Worm (Caenorhabditis elegans): Measurements from ENCODE around the gene lips-3.

Gene lips-3

DNA sequence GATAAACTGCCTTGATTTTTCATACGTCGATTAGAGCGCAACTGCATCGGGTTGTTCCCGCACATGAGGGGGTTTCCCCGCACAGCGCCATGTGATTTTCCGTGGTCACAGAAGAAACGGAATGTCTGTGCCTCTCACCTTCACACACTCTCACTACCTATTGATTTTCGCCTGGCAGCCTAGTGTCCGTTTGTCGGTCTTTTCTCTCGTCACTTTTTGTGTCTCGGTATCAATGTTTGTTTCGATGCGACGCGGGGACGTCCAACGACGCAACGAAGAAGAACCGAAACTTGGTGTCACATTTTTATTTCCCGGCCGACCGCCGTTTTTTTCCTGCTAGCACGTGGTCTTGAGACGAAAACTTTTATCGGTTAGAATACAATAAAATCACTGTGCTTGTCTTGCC lies 33.0 kb downstream of the lips-3 start (continued):
- no peak for TF ChIP-seq F44E2.7 (GFP tag; IDR thresholded peaks at IDR 0.05)
- no peak for TF ChIP-seq egl-43 (GFP tag; IDR thresholded peaks at IDR 0.05)
- peak; percentile 73; the same call in 1 of the 2 replicates for TF ChIP-seq lin-29 (GFP tag; IDR thresholded peaks at IDR 0.05)
- peak; percentile 50 for TF ChIP-seq duxl-1 (tag; optimal IDR thresholded peaks at IDR 0.05; ENCODE audit: poor library complexity)
- TF ChIP-seq lin-38 (GFP tag; IDR thresholded peaks at IDR 0.05) = peak; percentile 90
- TF ChIP-seq unc-62 (GFP tag; optimal IDR thresholded peaks at IDR 0.05 in 1 of 2) = peak in 1 of 2 experiments; percentile 99
- TF ChIP-seq unc-62 (tag; optimal IDR thresholded peaks at IDR 0.05) = no peak
- peak; percentile 87 for TF ChIP-seq madf-9 (GFP tag; conservative IDR thresholded peaks at IDR 0.05)
- TF ChIP-seq R02D3.7 (tag; optimal IDR thresholded peaks at IDR 0.05) = no peak
- TF ChIP-seq dmd-9 (GFP tag; IDR thresholded peaks at IDR 0.05) = peak; percentile 47; the same call in 1 of the 2 replicates

DNA sequence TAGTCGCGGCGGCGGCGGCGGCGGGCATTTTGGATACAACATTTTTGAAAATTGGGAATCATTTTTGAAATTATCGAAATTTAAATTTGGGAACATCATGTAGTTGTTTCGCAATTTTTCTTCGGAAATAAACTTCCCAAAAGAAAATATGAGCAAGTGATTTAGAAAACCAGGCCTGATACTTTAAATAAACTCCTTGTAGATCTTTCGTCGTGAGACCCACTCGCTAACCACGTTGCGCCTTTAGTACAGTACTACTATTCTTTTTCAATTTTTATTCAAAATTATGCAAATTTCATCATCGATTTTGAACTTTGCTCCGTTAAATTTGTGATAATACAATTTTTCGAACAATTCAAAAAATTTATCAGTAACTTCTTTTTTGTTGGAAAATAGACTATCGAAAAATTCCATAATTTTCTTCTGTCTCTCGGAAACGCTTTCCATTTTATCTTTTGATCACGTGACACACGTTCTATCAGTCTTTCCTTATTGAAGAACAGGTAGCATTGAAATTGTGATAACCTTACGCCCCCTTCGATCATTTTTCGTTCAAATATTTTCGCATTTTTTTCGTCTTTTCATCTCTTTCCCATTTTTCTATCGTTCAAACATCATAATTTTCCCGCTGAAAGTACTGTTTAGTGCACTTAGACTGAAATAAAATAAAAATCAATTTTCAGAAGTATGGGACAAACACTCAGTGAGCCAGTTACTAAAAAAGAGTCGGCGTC lies 33.6 kb downstream of the lips-3 start, which contains the start of gene ppm-2:
Gene ppm-2 (plus strand): TSS at position 684 of the 734 bp plus-strand sequence.
- no peak for TF ChIP-seq Y48G9A.11 (GFP tag; IDR thresholded peaks at IDR 0.05)
- TF ChIP-seq sdz-12 (GFP tag; optimal IDR thresholded peaks at IDR 0.05) = no peak
- peak; percentile 73 for TF ChIP-seq hlh-30 (tag; optimal IDR thresholded peaks at IDR 0.05; ENCODE audit: insufficient read depth)
- peak; percentile 24 for TF ChIP-seq hlh-11 (tag; optimal IDR thresholded peaks at IDR 0.05)
- TF ChIP-seq nhr-11 (tag; optimal IDR thresholded peaks at IDR 0.05) = no peak
- no peak for TF ChIP-seq daf-19 (GFP tag; conservative IDR thresholded peaks at IDR 0.05)
- TF ChIP-seq nhr-102 (tag; optimal IDR thresholded peaks at IDR 0.05) = no peak
- peak; percentile 22; the same call in 1 of the 2 replicates for TF ChIP-seq lin-38 (GFP tag; IDR thresholded peaks at IDR 0.05)
- TF ChIP-seq snpc-1.2 (GFP tag; IDR thresholded peaks at IDR 0.05) = peak; percentile 46; the same call in 1 of the 2 replicates
- no peak for TF ChIP-seq saeg-2 (GFP tag; IDR thresholded peaks at IDR 0.05)
- no peak for TF ChIP-seq pha-4 (GFP tag; IDR thresholded peaks at IDR 0.05)
- no peak for TF ChIP-seq pha-4 (tag; optimal IDR thresholded peaks at IDR 0.05)
- TF ChIP-seq D1046.2 (GFP tag; IDR thresholded peaks at IDR 0.05) = no peak
- no peak for TF ChIP-seq ceh-62 (tag; optimal IDR thresholded peaks at IDR 0.05)
- peak; percentile 14 for TF ChIP-seq nhr-77 (tag; optimal IDR thresholded peaks at IDR 0.05)
- TF ChIP-seq daf-12 (tag; optimal IDR thresholded peaks at IDR 0.05) = no peak
- TF ChIP-seq vab-7 (GFP tag; IDR thresholded peaks at IDR 0.05) = no peak
- no peak for TF ChIP-seq ama-1 (optimal IDR thresholded peaks at IDR 0.05)
- 0 out of 2 replicates have a peak, but pooled peaks have one; percentile 9 for TF ChIP-seq tra-1 (GFP tag; IDR thresholded peaks at IDR 0.05)
- 0 out of 2 replicates have a peak, but pooled peaks have one; percentile 4 for TF ChIP-seq dmd-9 (GFP tag; IDR thresholded peaks at IDR 0.05)
- no peak for TF ChIP-seq jun-1 (tag; optimal IDR thresholded peaks at IDR 0.05)
- peak; percentile 27 for TF ChIP-seq unc-130 (GFP tag; optimal IDR thresholded peaks at IDR 0.05)
- no peak for TF ChIP-seq gei-8 (GFP tag; optimal IDR thresholded peaks at IDR 0.05)
- no peak for TF ChIP-seq skn-1 (tag; optimal IDR thresholded peaks at IDR 0.05)
- TF ChIP-seq madf-9 (GFP tag; conservative IDR thresholded peaks at IDR 0.05) = 0 out of 2 replicates have a peak, but pooled peaks have one; percentile 14
- no peak for TF ChIP-seq fkh-10 (GFP tag; optimal IDR thresholded peaks at IDR 0.05)
- no peak for TF ChIP-seq zfp-2 (tag; optimal IDR thresholded peaks at IDR 0.05)
- peak in 1 of 2 experiments; percentile 47 for TF ChIP-seq lsy-2 (tag; optimal IDR thresholded peaks at IDR 0.05)
- TF ChIP-seq dve-1 (tag; optimal IDR thresholded peaks at IDR 0.05; ENCODE audit: insufficient read depth) = peak; percentile 55
- TF ChIP-seq zfp-3 (GFP tag; conservative IDR thresholded peaks at IDR 0.05) = 0 out of 2 replicates have a peak, but pooled peaks have one; percentile 45
- no peak for TF ChIP-seq nhr-111 (GFP tag; optimal IDR thresholded peaks at IDR 0.05)
- 0 out of 2 replicates have a peak, but pooled peaks have one; percentile 38 for TF ChIP-seq lin-1 (GFP tag; IDR thresholded peaks at IDR 0.05)
- no peak for TF ChIP-seq duxl-1 (tag; optimal IDR thresholded peaks at IDR 0.05; ENCODE audit: poor library complexity)
- TF ChIP-seq tag-97 (GFP tag; IDR thresholded peaks at IDR 0.05) = no peak
- peak; percentile 77 for TF ChIP-seq dmd-6 (GFP tag; IDR thresholded peaks at IDR 0.05)
- TF ChIP-seq nhr-28 (tag; optimal IDR thresholded peaks at IDR 0.05) = peak; percentile 63
- peak in 1 of 2 experiments; percentile 10 for TF ChIP-seq mdl-1 (tag; optimal IDR thresholded peaks at IDR 0.05)
- TF ChIP-seq mep-1 (tag; optimal IDR thresholded peaks at IDR 0.05) = peak; percentile 13
- TF ChIP-seq egl-43 (GFP tag; IDR thresholded peaks at IDR 0.05) = no peak
- TF ChIP-seq daf-16 (GFP tag; optimal IDR thresholded peaks at IDR 0.05) = no peak
- TF ChIP-seq daf-16 (tag; optimal IDR thresholded peaks at IDR 0.05) = peak; percentile 43
- no peak for TF ChIP-seq ztf-7 (tag; optimal IDR thresholded peaks at IDR 0.05)

Measured in whole organism, L4 larva.